Fruit fly (Drosophila melanogaster) whole organism, prepupa: ENCODE measurements around the gene unk.

ENCODE experiments used
- CG10669 ChIP-seq: fragments of 200-800 bp; sonication (Bioruptor generic); optimal IDR thresholded peaks from 3 replicates; lab custom pipeline; 2018; ENCODE audit warnings: missing biosample characterization, mild to moderate bottlenecking, missing genetic modification characterization, moderate library complexity
- CG11902 ChIP-seq: fragments of 200-800 bp; sonication (Bioruptor generic); optimal IDR thresholded peaks from 3 replicates; lab custom pipeline; 2016; ENCODE audit warnings: missing biosample characterization, missing genetic modification characterization
- CG16779 ChIP-seq: fragments of 200-800 bp; sonication (Bioruptor generic); optimal IDR thresholded peaks from 3 replicates; lab custom pipeline; 2017; ENCODE audit warnings: missing biosample characterization, mild to moderate bottlenecking, missing genetic modification characterization
- CG32006 ChIP-seq: fragments of 200-800 bp; sonication (Bioruptor generic); optimal IDR thresholded peaks from 3 replicates; lab custom pipeline; 2017; ENCODE audit warnings: missing biosample characterization, mild to moderate bottlenecking, missing genetic modification characterization
- CG34406 ChIP-seq: fragments of 200-800 bp; sonication (Bioruptor generic); optimal IDR thresholded peaks from 3 replicates; lab custom pipeline; 2016; ENCODE audit warnings: missing biosample characterization, missing genetic modification characterization
- CG6163 ChIP-seq: fragments of 200-800 bp; sonication (Bioruptor generic); IDR thresholded peaks from 3 replicates; pipeline ENCODE4 v1.3.6; 2022; ENCODE audit warnings: missing biosample characterization, missing genetic modification characterization
- CG7368 ChIP-seq: fragments of 200-800 bp; sonication (Bioruptor generic); optimal IDR thresholded peaks from 3 replicates; lab custom pipeline; 2016; ENCODE audit warnings: missing biosample characterization, missing genetic modification characterization
- Eip93F ChIP-seq: fragments of 200-800 bp; sonication (Bioruptor generic); optimal IDR thresholded peaks from 2 replicates; lab custom pipeline; 2016; ENCODE audit warnings: missing biosample characterization, mild to moderate bottlenecking, missing genetic modification characterization
- Ets21C ChIP-seq: fragments of 200-800 bp; sonication (Bioruptor generic); optimal IDR thresholded peaks from 3 replicates; lab custom pipeline; 2016; ENCODE audit warnings: missing biosample characterization, missing genetic modification characterization
- Gug ChIP-seq: fragments of 200-800 bp; sonication (Bioruptor generic); IDR thresholded peaks from 2 replicates; pipeline ENCODE4 v1.3.6; 2022; ENCODE audit warnings: missing biosample characterization, missing genetic modification characterization
- Hr38 ChIP-seq: sonication (Bioruptor generic); optimal IDR thresholded peaks from 2 replicates; lab custom pipeline; 2016; ENCODE audit warnings: missing biosample characterization, missing genetic modification characterization
- Hr39 ChIP-seq: fragments of 200-800 bp; sonication (Bioruptor generic); optimal IDR thresholded peaks from 2 replicates; lab custom pipeline; 2016; ENCODE audit warnings: missing biosample characterization, missing genetic modification characterization
- Smox ChIP-seq: fragments of 200-800 bp; sonication (Bioruptor generic); optimal IDR thresholded peaks from 3 replicates; lab custom pipeline; 2016; ENCODE audit warnings: missing biosample characterization, missing genetic modification characterization
- Sox15 ChIP-seq: fragments of 200-800 bp; sonication (Bioruptor generic); optimal IDR thresholded peaks from 3 replicates; lab custom pipeline; 2016; ENCODE audit warnings: missing biosample characterization, missing genetic modification characterization
- achi ChIP-seq: fragments of 200-800 bp; sonication (Bioruptor generic); optimal IDR thresholded peaks from 3 replicates; lab custom pipeline; 2016; ENCODE audit warnings: missing biosample characterization, missing genetic modification characterization
- acj6 ChIP-seq: fragments of 200-800 bp; sonication (Bioruptor generic); optimal IDR thresholded peaks from 3 replicates; lab custom pipeline; 2016; ENCODE audit warnings: missing biosample characterization, missing genetic modification characterization
- dsx ChIP-seq: fragments of 200-800 bp; optimal IDR thresholded peaks from 3 replicates; lab custom pipeline; 2019; ENCODE audit warnings: missing biosample characterization, mild to moderate bottlenecking, missing genetic modification characterization, moderate library complexity; ENCODE audit not compliant: poor library complexity, severe bottlenecking
- fd85E ChIP-seq: fragments of 200-800 bp; sonication (Bioruptor generic); optimal IDR thresholded peaks from 3 replicates; lab custom pipeline; 2016; ENCODE audit warnings: missing biosample characterization, missing genetic modification characterization
- lz ChIP-seq: fragments of 200-800 bp; sonication (Bioruptor generic); optimal IDR thresholded peaks from 3 replicates; lab custom pipeline; 2016; ENCODE audit warnings: missing biosample characterization, missing genetic modification characterization
- net ChIP-seq: fragments of 200-800 bp; sonication (Bioruptor generic); optimal IDR thresholded peaks from 3 replicates; lab custom pipeline; 2016; ENCODE audit warnings: missing biosample characterization, missing genetic modification characterization
- ss ChIP-seq, 2 experiments: fragments of 200-800 bp; sonication (Bioruptor generic); optimal IDR thresholded peaks; 2 replicates in 1 of 2; 3 replicates in 1 of 2; lab custom pipeline; 2017 to 2018; ENCODE audit warnings: mild to moderate bottlenecking in 2 of 2, missing biosample characterization in 2 of 2, missing genetic modification characterization in 2 of 2, moderate library complexity in 1 of 2
- svp ChIP-seq: fragments of 200-800 bp; sonication (Bioruptor generic); peaks from one replicate; lab custom pipeline; 2016; ENCODE audit warnings: missing biosample characterization, missing genetic modification characterization

Gene unk

dm6 chr3R:23112680-23113362 lies 44.8 kb downstream of the unk start, which contains the start of gene Cow (continued):
- no peak for TF ChIP-seq CG34406 (GFP tag; lab: Kevin White, UChicago)
- TF ChIP-seq lz: peak; percentile 40
- peak; percentile 33 for TF ChIP-seq dsx (GFP tag; lab: Kevin White, UChicago)
- TF ChIP-seq achi (GFP tag; lab: Kevin White, UChicago): peak; percentile 43
- no peak for TF ChIP-seq Sox15
- peak; percentile 15 for TF ChIP-seq Hr39
- no peak for TF ChIP-seq CG7368 (GFP tag; lab: Kevin White, UChicago)
- TF ChIP-seq acj6 (GFP tag; lab: Kevin White, UChicago): peak; percentile 33
- TF ChIP-seq CG11902 (GFP tag; lab: Kevin White, UChicago): no peak
- TF ChIP-seq fd85E (GFP tag; lab: Kevin White, UChicago): no peak
- TF ChIP-seq Hr38: no peak
- peak; percentile 24 for TF ChIP-seq Smox (GFP tag; lab: Kevin White, UChicago)
- TF ChIP-seq CG32006 (GFP tag; lab: Kevin White, UChicago): peak; percentile 56
- TF ChIP-seq Gug (GFP tag; lab: Robert Waterston, UW): peak; percentile 59
- peak; percentile 48 for TF ChIP-seq CG10669 (GFP tag; lab: Kevin White, UChicago)
- TF ChIP-seq net (GFP tag; lab: Kevin White, UChicago): no peak
- TF ChIP-seq svp (GFP tag; lab: Kevin White, UChicago): peak; percentile 70
- TF ChIP-seq Ets21C (GFP tag; lab: Kevin White, UChicago): no peak
- no peak for TF ChIP-seq Eip93F (GFP tag; lab: Kevin White, UChicago)
- no peak for TF ChIP-seq CG16779 (tag; lab: Kevin White, UChicago)
- TF ChIP-seq CG6163 (GFP tag; lab: Robert Waterston, UW): peak; percentile 59

- TF ChIP-seq CG32006 (GFP tag; lab: Kevin White, UChicago) (peak; percentile 19), ss (GFP tag; optimal IDR thresholded peaks at IDR 0.05; lab: Kevin White, UChicago) (no peak)
These were observed 46.9 kb downstream of the unk start for dm6 chr3R:23110724-23111123.
